Fruit fly (Drosophila melanogaster) whole organism, embryonic: ENCODE measurements around the gene CG7352.

Experiments
- CG11093 ChIP-seq: fragments of 200-800 bp; sonication (Bioruptor generic); IDR thresholded peaks from 3 replicates; pipeline ENCODE4 v1.3.6; 2022; ENCODE audit warnings: missing biosample characterization, missing genetic modification characterization
- CG12104 ChIP-seq: fragments of 200-800 bp; sonication (Bioruptor generic); optimal IDR thresholded peaks from 3 replicates; lab custom pipeline; 2016; ENCODE audit warnings: missing biosample characterization, missing genetic modification characterization
- CG12219 ChIP-seq: fragments of 200-800 bp; sonication (Bioruptor generic); optimal IDR thresholded peaks from 3 replicates; lab custom pipeline; 2018; ENCODE audit warnings: missing biosample characterization, mild to moderate bottlenecking, missing genetic modification characterization
- CG12391 ChIP-seq: fragments of 200-800 bp; sonication (Bioruptor generic); optimal IDR thresholded peaks from 3 replicates; lab custom pipeline; 2018; ENCODE audit warnings: missing biosample characterization, mild to moderate bottlenecking, missing genetic modification characterization, moderate library complexity
- CG14667 ChIP-seq: fragments of 200-800 bp; sonication (Bioruptor generic); IDR thresholded peaks from 2 replicates; pipeline ENCODE4 v1.3.6; 2022; ENCODE audit warnings: missing biosample characterization, missing genetic modification characterization
- CG1832 ChIP-seq: fragments of 200-800 bp; sonication (Bioruptor generic); optimal IDR thresholded peaks from 2 replicates; lab custom pipeline; 2017; ENCODE audit warnings: missing biosample characterization, mild to moderate bottlenecking, missing genetic modification characterization, inconsistent platforms
- CG18476 ChIP-seq: fragments of 200-800 bp; sonication (Bioruptor generic); optimal IDR thresholded peaks from 2 replicates; lab custom pipeline; 2016; ENCODE audit warnings: missing biosample characterization, mild to moderate bottlenecking, missing genetic modification characterization
- CG33213 ChIP-seq: fragments of 200-800 bp; sonication (Bioruptor generic); optimal IDR thresholded peaks from 3 replicates; lab custom pipeline; 2016; ENCODE audit warnings: missing biosample characterization, missing genetic modification characterization
- CG42726 ChIP-seq: fragments of 200-800 bp; sonication (Bioruptor generic); IDR thresholded peaks from 2 replicates; pipeline ENCODE4 v1.3.6; 2022; ENCODE audit warnings: missing biosample characterization, missing genetic modification characterization; ENCODE audit not compliant: partially characterized antibody
- CG4730 ChIP-seq: fragments of 200-800 bp; sonication (Bioruptor generic); IDR thresholded peaks from 2 replicates; pipeline ENCODE4 v1.3.6; 2022; ENCODE audit warnings: missing biosample characterization, missing genetic modification characterization
- CG5953 ChIP-seq: fragments of 200-800 bp; sonication (Bioruptor generic); IDR thresholded peaks from 2 replicates; pipeline ENCODE4 v1.3.6; 2022; ENCODE audit warnings: missing biosample characterization, missing genetic modification characterization
- CG7745 ChIP-seq: fragments of 200-800 bp; sonication (Bioruptor generic); optimal IDR thresholded peaks from 2 replicates; lab custom pipeline; 2018; ENCODE audit warnings: missing biosample characterization, mild to moderate bottlenecking, missing genetic modification characterization, moderate library complexity
- CG8281 ChIP-seq: fragments of 200-800 bp; sonication (Bioruptor generic); optimal IDR thresholded peaks from 2 replicates; lab custom pipeline; 2018; ENCODE audit warnings: missing biosample characterization, mild to moderate bottlenecking, missing genetic modification characterization, moderate library complexity
- CG8359 ChIP-seq: fragments of 200-800 bp; sonication (Bioruptor generic); optimal IDR thresholded peaks from 2 replicates; lab custom pipeline; 2017; ENCODE audit warnings: missing biosample characterization, mild to moderate bottlenecking, missing genetic modification characterization, borderline replicate concordance
- CG8478 ChIP-seq: fragments of >200 bp; optimal IDR thresholded peaks from 2 replicates; lab custom pipeline; 2018
- CG8944 ChIP-seq: fragments of 200-800 bp; sonication (Bioruptor generic); optimal IDR thresholded peaks from 3 replicates; lab custom pipeline; 2016; ENCODE audit warnings: missing biosample characterization, missing genetic modification characterization
- CG9817 ChIP-seq: fragments of 200-800 bp; sonication (Bioruptor generic); optimal IDR thresholded peaks from 2 replicates; lab custom pipeline; 2018; ENCODE audit warnings: missing biosample characterization, mild to moderate bottlenecking, missing genetic modification characterization, moderate library complexity
- D19A ChIP-seq: fragments of 200-800 bp; optimal IDR thresholded peaks from 3 replicates; lab custom pipeline; 2019; ENCODE audit warnings: missing biosample characterization, mild to moderate bottlenecking, missing genetic modification characterization, moderate library complexity
- Dll ChIP-seq: fragments of 200-800 bp; sonication (Bioruptor generic); IDR thresholded peaks from 4 replicates; pipeline ENCODE4 v1.3.6; 2022; ENCODE audit warnings: missing biosample characterization, missing genetic modification characterization; ENCODE audit not compliant: partially characterized antibody
- Fer1 ChIP-seq: fragments of 200-800 bp; sonication (Bioruptor generic); optimal IDR thresholded peaks from 2 replicates; lab custom pipeline; 2017; ENCODE audit warnings: missing biosample characterization, mild to moderate bottlenecking, missing genetic modification characterization
- HHEX ChIP-seq: fragments of 200-800 bp; sonication (Bioruptor generic); optimal IDR thresholded peaks from 3 replicates; lab custom pipeline; 2017; ENCODE audit warnings: missing biosample characterization, mild to moderate bottlenecking, missing genetic modification characterization, missing genetic modification reagents
- HLH4C ChIP-seq: fragments of 200-800 bp; sonication (Bioruptor generic); IDR thresholded peaks from 3 replicates; pipeline ENCODE4 v1.3.6; 2022; ENCODE audit warnings: missing biosample characterization, missing genetic modification characterization; ENCODE audit not compliant: partially characterized antibody
- HmgZ ChIP-seq: fragments of 200-800 bp; sonication (Bioruptor generic); optimal IDR thresholded peaks from 2 replicates; lab custom pipeline; 2018; ENCODE audit warnings: missing biosample characterization, mild to moderate bottlenecking, missing genetic modification characterization
- Hmr ChIP-seq: fragments of 200-800 bp; sonication (Bioruptor generic); optimal IDR thresholded peaks from 3 replicates; lab custom pipeline; 2017; ENCODE audit warnings: mild to moderate bottlenecking, missing biosample characterization, missing genetic modification reagents, missing genetic modification characterization
- Hr78 ChIP-seq, 2 experiments: fragments of 200-800 bp in 1 of 2; fragments of >200 bp in 1 of 2; sonication (Bioruptor generic) in 1 of 2; optimal IDR thresholded peaks; 2 replicates each; lab custom pipeline; 2017 to 2019; ENCODE audit warnings: missing biosample characterization in 2 of 2, missing genetic modification characterization in 2 of 2, mild to moderate bottlenecking in 1 of 2, moderate library complexity in 1 of 2
- MBD-R2 ChIP-seq: fragments of 200-800 bp; sonication (Bioruptor generic); IDR thresholded peaks from 2 replicates; pipeline ENCODE4 v1.3.6; 2022; ENCODE audit warnings: missing biosample characterization, missing genetic modification characterization
- MTF-1 ChIP-seq: fragments of 200-800 bp; sonication (Bioruptor generic); optimal IDR thresholded peaks from 2 replicates; lab custom pipeline; 2018; ENCODE audit warnings: missing biosample characterization, mild to moderate bottlenecking, missing genetic modification characterization, borderline replicate concordance
- Max ChIP-seq: fragments of 200-800 bp; sonication (Bioruptor generic); optimal IDR thresholded peaks from 2 replicates; lab custom pipeline; 2016; ENCODE audit warnings: missing biosample characterization, mild to moderate bottlenecking, missing genetic modification characterization
- Med ChIP-seq: fragments of 200-800 bp; sonication (Bioruptor generic); peaks from one replicate; lab custom pipeline; 2016; ENCODE audit warnings: missing biosample characterization, missing genetic modification characterization, mild to moderate bottlenecking, inconsistent platforms, moderate library complexity
- Mrtf ChIP-seq: fragments of 200-800 bp; sonication (Bioruptor generic); IDR thresholded peaks from 3 replicates; pipeline ENCODE4 v1.3.6; 2022; ENCODE audit warnings: missing biosample characterization, missing genetic modification characterization
- Neu2 ChIP-seq: fragments of 200-800 bp; sonication (Bioruptor generic); optimal IDR thresholded peaks from 3 replicates; lab custom pipeline; 2016; ENCODE audit warnings: missing biosample characterization, missing genetic modification characterization, borderline replicate concordance
- Side ChIP-seq: fragments of 200-800 bp; sonication (Bioruptor generic); optimal IDR thresholded peaks from 2 replicates; lab custom pipeline; 2016; ENCODE audit warnings: missing biosample characterization, missing genetic modification characterization
- Sry-δ ChIP-seq: fragments of 200-800 bp; sonication (Bioruptor generic); optimal IDR thresholded peaks from 2 replicates; lab custom pipeline; 2016; ENCODE audit warnings: missing biosample characterization, missing genetic modification characterization
- aop ChIP-seq: fragments of 200-800 bp; sonication (Bioruptor generic); IDR thresholded peaks from 2 replicates; pipeline ENCODE4 v1.3.6; 2022; ENCODE audit warnings: missing biosample characterization, missing genetic modification characterization
- crol ChIP-seq: fragments of 200-800 bp; sonication (Bioruptor generic); IDR thresholded peaks from 2 replicates; pipeline ENCODE4 v1.3.6; 2022; ENCODE audit warnings: missing biosample characterization, missing genetic modification characterization
- dati ChIP-seq: fragments of 200-800 bp; sonication (Bioruptor generic); IDR thresholded peaks from 2 replicates; pipeline ENCODE4 v1.3.6; 2022; ENCODE audit warnings: missing biosample characterization, missing genetic modification characterization
- dm ChIP-seq: fragments of 200-800 bp; sonication (Bioruptor generic); optimal IDR thresholded peaks from 3 replicates; lab custom pipeline; 2016; ENCODE audit warnings: missing biosample characterization, missing genetic modification characterization
- emc ChIP-seq: fragments of 200-800 bp; sonication (Bioruptor generic); optimal IDR thresholded peaks from 2 replicates; lab custom pipeline; 2016; ENCODE audit warnings: missing biosample characterization, missing genetic modification characterization
- esg ChIP-seq: fragments of 200-800 bp; sonication (Bioruptor generic); conservative IDR thresholded peaks from 2 replicates; pipeline ENCODE4 v1.3.6; 2022; ENCODE audit warnings: missing biosample characterization, missing genetic modification characterization
- ewg ChIP-seq: fragments of 200-800 bp; sonication (Bioruptor generic); optimal IDR thresholded peaks from 3 replicates; lab custom pipeline; 2017; ENCODE audit warnings: mild to moderate bottlenecking, missing biosample characterization, missing genetic modification reagents, missing genetic modification characterization
- jumu ChIP-seq: fragments of 200-800 bp; sonication (Bioruptor generic); optimal IDR thresholded peaks from 3 replicates; lab custom pipeline; 2016; ENCODE audit warnings: missing biosample characterization, missing genetic modification characterization
- kay ChIP-seq: fragments of 200-800 bp; sonication (Bioruptor generic); optimal IDR thresholded peaks from 2 replicates; lab custom pipeline; 2016; ENCODE audit warnings: missing biosample characterization, missing genetic modification characterization
- ken ChIP-seq: fragments of 200-800 bp; sonication (Bioruptor generic); IDR thresholded peaks from 3 replicates; pipeline ENCODE4 v1.3.6; 2022; ENCODE audit warnings: missing biosample characterization, missing genetic modification characterization
- lbe ChIP-seq: fragments of 200-800 bp; sonication (Bioruptor generic); optimal IDR thresholded peaks from 2 replicates; lab custom pipeline; 2016; ENCODE audit warnings: missing biosample characterization, mild to moderate bottlenecking, missing genetic modification characterization
- lmd ChIP-seq: fragments of 200-800 bp; sonication (Bioruptor generic); IDR thresholded peaks from 2 replicates; pipeline ENCODE4 v1.3.6; 2022; ENCODE audit warnings: missing biosample characterization, missing genetic modification characterization
- oc ChIP-seq: fragments of 200-800 bp; sonication (Bioruptor generic); optimal IDR thresholded peaks from 2 replicates; lab custom pipeline; 2018; ENCODE audit warnings: missing biosample characterization, mild to moderate bottlenecking, missing genetic modification characterization, moderate library complexity
- ranshi ChIP-seq: fragments of 200-800 bp; sonication (Bioruptor generic); IDR thresholded peaks from 2 replicates; pipeline ENCODE4 v1.3.6; 2022; ENCODE audit warnings: missing biosample characterization, missing genetic modification characterization
- unc-4 ChIP-seq: fragments of 200-800 bp; sonication (Bioruptor generic); IDR thresholded peaks from 2 replicates; pipeline ENCODE4 v1.3.6; 2022; ENCODE audit warnings: missing biosample characterization, missing genetic modification characterization; ENCODE audit not compliant: partially characterized antibody
- wdn ChIP-seq: fragments of 200-800 bp; sonication (Bioruptor generic); IDR thresholded peaks from 2 replicates; pipeline ENCODE4 v1.3.6; 2022; ENCODE audit warnings: missing biosample characterization, missing genetic modification characterization
- yki ChIP-seq: fragments of >200 bp; optimal IDR thresholded peaks from 3 replicates; lab custom pipeline; 2018
- zen ChIP-seq: fragments of 200-800 bp; sonication (Bioruptor generic); optimal IDR thresholded peaks from 3 replicates; lab custom pipeline; 2018; ENCODE audit warnings: missing biosample characterization, mild to moderate bottlenecking, missing genetic modification characterization, moderate library complexity

Gene CG7352

dm6 chr3R:8355579-8355978, 8.2 kb downstream of the CG7352 start (continued):
- TF ChIP-seq HHEX (GFP tag; lab: Kevin White, UChicago) (peak; percentile 94), Neu2 (peak; percentile 52), CG7745 (tag; lab: Kevin White, UChicago) (no peak), CG8478 (lab: Kevin White, UChicago) (no peak), emc (GFP tag; lab: Kevin White, UChicago) (peak; percentile 93), D19A (peak; percentile 82), zen (peak; percentile 86), ewg (GFP tag; lab: Kevin White, UChicago) (peak; percentile 87), CG12391 (tag; lab: Kevin White, UChicago) (peak; percentile 95), CG42726 (no peak), CG33213 (GFP tag; lab: Kevin White, UChicago) (peak; percentile 96), Hmr (GFP tag; lab: Kevin White, UChicago) (peak; percentile 98), CG12219 (GFP tag; lab: Kevin White, UChicago) (peak; percentile 94), CG11093 (GFP tag; lab: Robert Waterston, UW) (peak; percentile 89), wdn (peak; percentile 97), Hr78 (GFP tag; optimal IDR thresholded peaks at IDR 0.05; lab: Kevin White, UChicago) (peak in 1 of 2 experiments; percentile 64), oc (peak; percentile 93), CG8359 (peak; percentile 51), HLH4C (GFP tag; lab: Robert Waterston, UW) (no peak), Side (GFP tag; lab: Kevin White, UChicago) (peak; percentile 97), MTF-1 (peak; percentile 79), lbe (GFP tag; lab: Kevin White, UChicago) (peak; percentile 12), aop (GFP tag; lab: Robert Waterston, UW) (peak; percentile 69), jumu (GFP tag; lab: Kevin White, UChicago) (peak; percentile 94), CG5953 (GFP tag; lab: Robert Waterston, UW) (peak; percentile 90), Max (GFP tag; lab: Kevin White, UChicago) (peak; percentile 90), lmd (GFP tag; lab: Robert Waterston, UW) (peak; percentile 96), CG12104 (GFP tag; lab: Kevin White, UChicago) (peak; percentile 94), CG1832 (no peak), yki (lab: Kevin White, UChicago) (no peak), CG9817 (tag; lab: Kevin White, UChicago) (peak; percentile 96), unc-4 (GFP tag; lab: Robert Waterston, UW) (no peak), ranshi (peak; percentile 91), Sry-δ (GFP tag; lab: Kevin White, UChicago) (peak; percentile 60), ken (GFP tag; lab: Robert Waterston, UW) (peak; percentile 90), dm (GFP tag; lab: Kevin White, UChicago) (peak; percentile 85), Mrtf (peak; percentile 94), CG8944 (GFP tag; lab: Kevin White, UChicago) (peak; percentile 96), CG8281 (tag; lab: Kevin White, UChicago) (peak; percentile 80), crol (peak; percentile 58), MBD-R2 (peak; percentile 90), HmgZ (tag; lab: Kevin White, UChicago) (peak; percentile 99), Dll (no peak), esg (GFP tag; lab: Robert Waterston, UW) (peak; percentile 92), CG14667 (GFP tag; lab: Robert Waterston, UW) (peak; percentile 90), kay (GFP tag; lab: Kevin White, UChicago) (peak; percentile 96), dati (GFP tag; lab: Robert Waterston, UW) (peak; percentile 75; the same call in 1 of the 2 replicates), Med (peak; percentile 100), CG4730 (GFP tag; lab: Robert Waterston, UW) (peak; percentile 90), CG18476 (peak; percentile 85), Fer1 (GFP tag; lab: Kevin White, UChicago) (peak; percentile 97)
